Worm (Caenorhabditis elegans) whole organism, L1 larva: ENCODE data around the gene F48G7.5.

Experiments used
- C16A3.4 ChIP-seq: fragments of 150-350 bp; optimal IDR thresholded peaks from 2 replicates; lab custom pipeline; 2014; ENCODE audit warnings: missing biosample characterization, missing genetic modification characterization
- Y116A8C.19 ChIP-seq: sonication (generic microtip); optimal IDR thresholded peaks from 2 replicates; lab custom pipeline; 2016; ENCODE audit warnings: missing compliant biosample characterization, missing genetic modification characterization, borderline replicate concordance
- blmp-1 ChIP-seq: fragments of 150-350 bp; optimal IDR thresholded peaks from 2 replicates; lab custom pipeline; 2014; ENCODE audit warnings: missing biosample characterization, missing genetic modification characterization
- ceh-8 ChIP-seq: fragments of 200-800 bp; sonication (Bioruptor generic); optimal IDR thresholded peaks from 2 replicates; lab custom pipeline; 2018; ENCODE audit warnings: mild to moderate bottlenecking, missing genetic modification characterization, moderate library complexity, missing compliant biosample characterization
- ceh-82 ChIP-seq, 3 experiments: fragments of 150-350 bp in 1 of 3; sonication (generic microtip) in 2 of 3; optimal IDR thresholded peaks; 2 replicates each; lab custom pipeline; 2014 to 2017; ENCODE audit warnings: missing biosample characterization in 3 of 3, missing genetic modification characterization in 3 of 3
- ceh-88 ChIP-seq: fragments of 200-800 bp; sonication (Bioruptor generic); IDR thresholded peaks from 2 replicates; pipeline ENCODE4 v1.3.6; 2022; ENCODE audit warnings: missing genetic modification characterization, missing compliant biosample characterization
- ceh-90 ChIP-seq: sonication (generic microtip); optimal IDR thresholded peaks from 2 replicates; lab custom pipeline; 2016; ENCODE audit warnings: missing genetic modification characterization, missing compliant biosample characterization
- ces-1 ChIP-seq: fragments of 150-350 bp; optimal IDR thresholded peaks from 2 replicates; lab custom pipeline; 2014; ENCODE audit warnings: missing biosample characterization, missing genetic modification reagents, missing genetic modification characterization
- efl-1 ChIP-seq, 4 experiments: fragments of 150-350 bp; optimal IDR thresholded peaks in 3 of 4; peaks in 1 of 4; 1 replicate in 1 of 4; 2 replicates in 3 of 4; lab custom pipeline; 2014; ENCODE audit warnings: missing biosample characterization in 2 of 4, missing genetic modification characterization in 2 of 4, missing genetic modification reagents in 2 of 4
- efl-3 ChIP-seq: fragments of 200-800 bp; sonication (Bioruptor generic); optimal IDR thresholded peaks from 2 replicates; lab custom pipeline; 2018; ENCODE audit warnings: mild to moderate bottlenecking, missing genetic modification characterization, missing compliant biosample characterization
- egl-13 ChIP-seq: sonication (generic microtip); optimal IDR thresholded peaks from 2 replicates; lab custom pipeline; 2016; ENCODE audit warnings: missing genotype, missing genetic modification reagents, missing genetic modification characterization, missing compliant biosample characterization
- elt-2 ChIP-seq: sonication (generic microtip); optimal IDR thresholded peaks from 2 replicates; lab custom pipeline; 2016; ENCODE audit warnings: missing genetic modification characterization, mild to moderate bottlenecking, inconsistent platforms, missing compliant biosample characterization, missing genetic modification reagents
- elt-3 ChIP-seq, 6 experiments: fragments of 150-350 bp in 1 of 6; sonication (generic microtip); optimal IDR thresholded peaks; 2 replicates each; lab custom pipeline; 2017 to 2018; ENCODE audit warnings: missing biosample characterization in 6 of 6, missing genetic modification characterization in 6 of 6, inconsistent platforms in 1 of 6
- ets-5 ChIP-seq: fragments of 200-800 bp; sonication (Bioruptor generic); IDR thresholded peaks from 2 replicates; pipeline ENCODE4 v1.3.6; 2022; ENCODE audit warnings: missing genetic modification characterization, missing compliant biosample characterization
- fkh-4 ChIP-seq: sonication (generic microtip); optimal IDR thresholded peaks from 2 replicates; lab custom pipeline; 2016; ENCODE audit warnings: missing compliant biosample characterization, missing genetic modification characterization, borderline replicate concordance
- fkh-8 ChIP-seq: sonication (generic microtip); optimal IDR thresholded peaks from 2 replicates; lab custom pipeline; 2016; ENCODE audit warnings: mild to moderate bottlenecking, missing genetic modification characterization, missing compliant biosample characterization
- fos-1 ChIP-seq: fragments of 150-350 bp; optimal IDR thresholded peaks from 2 replicates; lab custom pipeline; 2014; ENCODE audit warnings: missing biosample characterization, missing genetic modification characterization
- grh-1 ChIP-seq: fragments of 200-800 bp; sonication (Bioruptor generic); IDR thresholded peaks from 2 replicates; pipeline ENCODE4 v1.3.6; 2022; ENCODE audit warnings: missing genetic modification reagents, missing genetic modification characterization, missing compliant biosample characterization
- hlh-4 ChIP-seq: sonication (generic microtip); optimal IDR thresholded peaks from 2 replicates; lab custom pipeline; 2016; ENCODE audit warnings: mild to moderate bottlenecking, missing genetic modification characterization, missing compliant biosample characterization
- hpl-2 ChIP-seq: fragments of 150-350 bp; optimal IDR thresholded peaks from 2 replicates; lab custom pipeline; 2014; ENCODE audit warnings: missing biosample characterization, missing genetic modification reagents, missing genetic modification characterization
- lin-14 ChIP-seq: fragments of 200-800 bp; sonication (Bioruptor generic); optimal IDR thresholded peaks from 2 replicates; lab custom pipeline; 2018; ENCODE audit warnings: mild to moderate bottlenecking, missing genetic modification characterization, moderate library complexity, missing compliant biosample characterization
- lin-35 ChIP-seq, 2 experiments: fragments of 150-350 bp; optimal IDR thresholded peaks; 2 replicates each; lab custom pipeline; 2014; ENCODE audit warnings: missing biosample characterization in 2 of 2, missing genetic modification characterization in 2 of 2, missing genetic modification reagents in 2 of 2
- lin-39 ChIP-seq: fragments of 150-350 bp; optimal IDR thresholded peaks from 2 replicates; lab custom pipeline; 2014; ENCODE audit warnings: missing biosample characterization, missing genetic modification reagents, missing genetic modification characterization
- lir-3 ChIP-seq: sonication (generic microtip); optimal IDR thresholded peaks from 2 replicates; lab custom pipeline; 2016; ENCODE audit warnings: mild to moderate bottlenecking, missing genetic modification characterization, moderate library complexity, missing compliant biosample characterization; ENCODE audit not compliant: poor library complexity
- lsy-2 ChIP-seq, 2 experiments: fragments of 150-350 bp; optimal IDR thresholded peaks; 2 replicates each; lab custom pipeline; 2014; ENCODE audit warnings: missing biosample characterization in 2 of 2, missing genetic modification characterization in 2 of 2
- nhr-11 ChIP-seq: fragments of 150-350 bp; optimal IDR thresholded peaks from 2 replicates; lab custom pipeline; 2014; ENCODE audit warnings: missing biosample characterization, missing genetic modification characterization
- nhr-12 ChIP-seq: sonication (generic microtip); optimal IDR thresholded peaks from 2 replicates; lab custom pipeline; 2017; ENCODE audit warnings: missing biosample characterization, missing genetic modification characterization
- nhr-20 ChIP-seq: sonication (generic microtip); optimal IDR thresholded peaks from 2 replicates; lab custom pipeline; 2016; ENCODE audit warnings: mild to moderate bottlenecking, missing genetic modification characterization, missing compliant biosample characterization
- nhr-237 ChIP-seq: fragments of 150-350 bp; optimal IDR thresholded peaks from 2 replicates; lab custom pipeline; 2014; ENCODE audit warnings: missing biosample characterization, missing genetic modification characterization
- nhr-47 ChIP-seq: sonication (generic microtip); optimal IDR thresholded peaks from 2 replicates; lab custom pipeline; 2016; ENCODE audit warnings: mild to moderate bottlenecking, missing genetic modification characterization, moderate library complexity, missing compliant biosample characterization
- nhr-71 ChIP-seq: sonication (generic microtip); optimal IDR thresholded peaks from 2 replicates; lab custom pipeline; 2016; ENCODE audit warnings: mild to moderate bottlenecking, missing genetic modification characterization, moderate library complexity, missing compliant biosample characterization
- nhr-84 ChIP-seq: sonication (generic microtip); optimal IDR thresholded peaks from 2 replicates; lab custom pipeline; 2017; ENCODE audit warnings: missing biosample characterization, missing genetic modification characterization
- pqm-1 ChIP-seq: sonication (generic microtip); optimal IDR thresholded peaks from 3 replicates; lab custom pipeline; 2017; ENCODE audit warnings: missing biosample characterization, missing genetic modification characterization
- snu-23 ChIP-seq: sonication (generic microtip); optimal IDR thresholded peaks from 2 replicates; lab custom pipeline; 2016; ENCODE audit warnings: missing genetic modification characterization, missing compliant biosample characterization
- sox-4 ChIP-seq: sonication (generic microtip); optimal IDR thresholded peaks from 2 replicates; lab custom pipeline; 2016; ENCODE audit warnings: missing genetic modification characterization, missing compliant biosample characterization
- sup-37 ChIP-seq: fragments of 200-800 bp; sonication (Bioruptor generic); optimal IDR thresholded peaks from 2 replicates; lab custom pipeline; 2018; ENCODE audit warnings: mild to moderate bottlenecking, missing genetic modification characterization, missing compliant biosample characterization
- swsn-7 ChIP-seq: sonication (generic microtip); optimal IDR thresholded peaks from 2 replicates; lab custom pipeline; 2016; ENCODE audit warnings: missing genetic modification characterization, missing compliant biosample characterization
- tbx-2 ChIP-seq: sonication (generic microtip); optimal IDR thresholded peaks from 2 replicates; lab custom pipeline; 2016; ENCODE audit warnings: missing genetic modification characterization, missing compliant biosample characterization
- unc-30 ChIP-seq: sonication (generic microtip); optimal IDR thresholded peaks from 2 replicates; lab custom pipeline; 2017; ENCODE audit warnings: missing biosample characterization, missing genetic modification characterization
- unc-62 ChIP-seq: fragments of 150-350 bp; optimal IDR thresholded peaks from 2 replicates; lab custom pipeline; 2014; ENCODE audit warnings: missing biosample characterization, missing genetic modification reagents, missing genetic modification characterization
- unc-86 ChIP-seq: sonication (generic microtip); optimal IDR thresholded peaks from 2 replicates; lab custom pipeline; 2016; ENCODE audit warnings: missing genetic modification characterization, missing compliant biosample characterization
- ztf-4 ChIP-seq: fragments of 150-350 bp; optimal IDR thresholded peaks from 2 replicates; lab custom pipeline; 2014; ENCODE audit warnings: missing biosample characterization, missing genetic modification characterization

The F48G7.5 gene

ce11 chrV:619054-619453 is 3.7 kb downstream of the F48G7.5 start, which contains the start of gene F48G7.4 (continued):
- no peak for TF ChIP-seq C16A3.4 (tag; lab: Kevin White, UChicago)
- no peak for TF ChIP-seq nhr-84 (tag; lab: Kevin White, UChicago)
- TF ChIP-seq fos-1 (tag; lab: Kevin White, UChicago) = peak; percentile 60
- no peak for TF ChIP-seq ceh-88 (GFP tag; lab: Robert Waterston, UW)

ce11 chrV:617917-618316 is 4.8 kb downstream of the F48G7.5 start:
- TF ChIP-seq nhr-237 (tag; lab: Kevin White, UChicago) = no peak
- TF ChIP-seq unc-62 (GFP tag; lab: Kevin White, UChicago) = no peak
- no peak for TF ChIP-seq fkh-4
- no peak for TF ChIP-seq efl-3 (GFP tag; lab: Kevin White, UChicago)
- TF ChIP-seq nhr-84 (tag; lab: Kevin White, UChicago) = no peak
- no peak for TF ChIP-seq ets-5 (GFP tag; lab: Robert Waterston, UW)
- TF ChIP-seq ces-1 (GFP tag; lab: Kevin White, UChicago) = no peak
- TF ChIP-seq fkh-8 = peak; percentile 93
- TF ChIP-seq sup-37 (GFP tag; lab: Kevin White, UChicago) = no peak
- TF ChIP-seq hlh-4 (tag; lab: Kevin White, UChicago) = peak; percentile 97
- TF ChIP-seq grh-1 (GFP tag; lab: Robert Waterston, UW) = no peak
- TF ChIP-seq Y116A8C.19 (tag; lab: Kevin White, UChicago) = no peak
- TF ChIP-seq lir-3 = no peak
- peak; percentile 82 for TF ChIP-seq nhr-71
- TF ChIP-seq pqm-1 (tag; lab: Kevin White, UChicago) = no peak
- TF ChIP-seq unc-30 (tag; lab: Kevin White, UChicago) = no peak
- no peak for TF ChIP-seq egl-13
- TF ChIP-seq lin-39 (tag; lab: Kevin White, UChicago) = no peak
- TF ChIP-seq ceh-90 (tag; lab: Kevin White, UChicago) = no peak
- no peak for TF ChIP-seq tbx-2
- TF ChIP-seq ceh-82 (tag; optimal IDR thresholded peaks at IDR 0.05; lab: Kevin White, UChicago) = no peak
- TF ChIP-seq ceh-8 (GFP tag; lab: Kevin White, UChicago) = no peak
- TF ChIP-seq nhr-12 = no peak
- no peak for TF ChIP-seq elt-3 (tag; optimal IDR thresholded peaks at IDR 0.05; lab: Kevin White, UChicago)
- no peak for TF ChIP-seq lin-35 (GFP tag; optimal IDR thresholded peaks at IDR 0.05; lab: Kevin White, UChicago)
- no peak for TF ChIP-seq efl-1 (optimal IDR thresholded peaks at IDR 0.05; lab: Kevin White, UChicago)
- TF ChIP-seq efl-1 (GFP tag; optimal IDR thresholded peaks at IDR 0.05 in 1 of 2; lab: Kevin White, UChicago) = no peak
- TF ChIP-seq elt-2 (tag; lab: Kevin White, UChicago) = no peak
- no peak for TF ChIP-seq snu-23
- no peak for TF ChIP-seq ztf-4 (tag; lab: Kevin White, UChicago)
- peak; percentile 43 for TF ChIP-seq sox-4 (tag; lab: Kevin White, UChicago)
- peak in 1 of 2 experiments; percentile 38 for TF ChIP-seq lsy-2 (tag; optimal IDR thresholded peaks at IDR 0.05; lab: Kevin White, UChicago)
- TF ChIP-seq blmp-1 = no peak
- TF ChIP-seq lin-14 = peak; percentile 75
- no peak for TF ChIP-seq fos-1 (tag; lab: Kevin White, UChicago)
- no peak for TF ChIP-seq hpl-2
- TF ChIP-seq unc-86 = peak; percentile 34
- peak; percentile 44 for TF ChIP-seq nhr-20
- TF ChIP-seq nhr-11 = peak; percentile 27
- peak; percentile 28 for TF ChIP-seq swsn-7 (tag; lab: Kevin White, UChicago)
- peak; percentile 77 for TF ChIP-seq nhr-47
- TF ChIP-seq ceh-88 (GFP tag; lab: Robert Waterston, UW) = no peak
- TF ChIP-seq, all 84 proteins: peak for 11
